Worm (Caenorhabditis elegans): ENCODE results near the gene T04B8.5.

DNA sequence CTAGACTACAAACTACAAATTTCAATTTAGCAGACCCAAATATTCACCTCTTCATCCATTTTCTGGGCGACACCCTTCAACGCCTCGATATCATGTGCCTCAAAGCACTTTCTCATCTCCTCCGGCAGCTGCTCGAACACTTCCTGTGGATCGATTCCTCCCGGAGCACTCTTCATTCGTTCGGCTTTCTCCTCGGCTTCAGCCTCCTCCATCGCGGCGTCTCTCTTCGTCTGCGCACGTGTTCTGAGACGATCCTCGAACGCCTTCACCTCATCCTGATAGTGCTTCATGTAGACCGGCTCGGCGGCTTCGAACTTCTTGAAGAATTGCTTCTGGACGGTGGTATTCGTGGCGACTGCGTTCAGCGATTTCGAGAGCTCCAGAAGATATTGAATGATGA, 45.5 kb downstream of the T04B8.5 start:
- TF ChIP-seq ceh-36 (tag; optimal IDR thresholded peaks at IDR 0.05) (no peak), pes-1 (GFP tag; IDR thresholded peaks at IDR 0.05) (no peak), ama-1 (optimal IDR thresholded peaks at IDR 0.05) (no peak), flt-1 (GFP tag; IDR thresholded peaks at IDR 0.05) (no peak), B0310.2 (tag; optimal IDR thresholded peaks at IDR 0.05) (no peak), hnd-1 (tag; optimal IDR thresholded peaks at IDR 0.05) (no peak)
